Worm (Caenorhabditis elegans): ENCODE measurements around the gene C26B2.7.
"Not testable (repeated sequence)": the region's sequence is repeated elsewhere in the genome, so short reads cannot be mapped to it uniquely, and the experiment has no call there.

ce11 chrIV:8015726-8016312, at the start of gene C26B2.7:
- not testable (repeated sequence) for TF ChIP-seq med-1 (GFP tag; optimal IDR thresholded peaks at IDR 0.05; ENCODE audit: insufficient read depth); T22C8.4 (GFP tag; IDR thresholded peaks at IDR 0.05)
- peak; percentile 82 for TF ChIP-seq flt-1 (GFP tag; IDR thresholded peaks at IDR 0.05)
- peak; percentile 57; the same call in 1 of the 2 replicates for TF ChIP-seq ztf-29 (GFP tag; IDR thresholded peaks at IDR 0.05)
- TF ChIP-seq ztf-23 (GFP tag; IDR thresholded peaks at IDR 0.05), result peak; percentile 73
- TF ChIP-seq cog-1 (tag; optimal IDR thresholded peaks at IDR 0.05), result peak; percentile 12
- 0 out of 2 replicates have a peak, but pooled peaks have one; percentile 40 for TF ChIP-seq ref-1 (GFP tag; conservative IDR thresholded peaks at IDR 0.05)
